Fruit fly (Drosophila melanogaster) whole organism, prepupa: ENCODE results near the gene Oct-TyrR.

Experiments used
- Blimp-1 ChIP-seq: fragments of 200-800 bp; sonication (Bioruptor generic); optimal IDR thresholded peaks from 3 replicates; lab custom pipeline; 2017; ENCODE audit warnings: missing biosample characterization, missing genetic modification characterization, mild to moderate bottlenecking, moderate library complexity, missing genetic modification reagents
- CG10631 ChIP-seq: fragments of 200-800 bp; sonication (Bioruptor generic); optimal IDR thresholded peaks from 2 replicates; lab custom pipeline; 2016; ENCODE audit warnings: missing biosample characterization, missing genetic modification characterization
- CG10669 ChIP-seq: fragments of 200-800 bp; sonication (Bioruptor generic); optimal IDR thresholded peaks from 3 replicates; lab custom pipeline; 2018; ENCODE audit warnings: missing biosample characterization, mild to moderate bottlenecking, missing genetic modification characterization, moderate library complexity
- CG11294 ChIP-seq: fragments of 200-800 bp; sonication (Bioruptor generic); IDR thresholded peaks from 2 replicates; pipeline ENCODE4 v1.3.6; 2022; ENCODE audit warnings: missing biosample characterization, missing genetic modification characterization
- CG11762 ChIP-seq: fragments of 200-800 bp; sonication (Bioruptor generic); optimal IDR thresholded peaks from 3 replicates; lab custom pipeline; 2016; ENCODE audit warnings: missing biosample characterization, missing genetic modification characterization; ENCODE audit not compliant: insufficient read depth
- CG11902 ChIP-seq: fragments of 200-800 bp; sonication (Bioruptor generic); optimal IDR thresholded peaks from 3 replicates; lab custom pipeline; 2016; ENCODE audit warnings: missing biosample characterization, missing genetic modification characterization
- CG15336 ChIP-seq: fragments of 200-800 bp; sonication (Bioruptor generic); IDR thresholded peaks from 2 replicates; pipeline ENCODE4 v1.3.6; 2022; ENCODE audit warnings: missing biosample characterization, missing genetic modification characterization
- CG1621 ChIP-seq: fragments of 200-800 bp; sonication (Bioruptor generic); optimal IDR thresholded peaks from 3 replicates; lab custom pipeline; 2018; ENCODE audit warnings: missing biosample characterization, mild to moderate bottlenecking, missing genetic modification characterization
- CG3032 ChIP-seq: fragments of 200-800 bp; optimal IDR thresholded peaks from 2 replicates; lab custom pipeline; 2019; ENCODE audit warnings: missing biosample characterization, mild to moderate bottlenecking, missing genetic modification characterization, moderate library complexity
- CG31627 ChIP-seq: fragments of 200-800 bp; sonication (Bioruptor generic); optimal IDR thresholded peaks from 3 replicates; lab custom pipeline; 2016; ENCODE audit warnings: missing biosample characterization, missing genetic modification characterization
- CG32006 ChIP-seq: fragments of 200-800 bp; sonication (Bioruptor generic); optimal IDR thresholded peaks from 3 replicates; lab custom pipeline; 2017; ENCODE audit warnings: missing biosample characterization, mild to moderate bottlenecking, missing genetic modification characterization
- CG34406 ChIP-seq: fragments of 200-800 bp; sonication (Bioruptor generic); optimal IDR thresholded peaks from 3 replicates; lab custom pipeline; 2016; ENCODE audit warnings: missing biosample characterization, missing genetic modification characterization
- CG3919 ChIP-seq: fragments of 200-800 bp; sonication (Bioruptor generic); optimal IDR thresholded peaks from 3 replicates; lab custom pipeline; 2016; ENCODE audit warnings: missing biosample characterization, missing genetic modification characterization
- CG4318 ChIP-seq: fragments of 200-800 bp; sonication (Bioruptor generic); optimal IDR thresholded peaks from 3 replicates; lab custom pipeline; 2017; ENCODE audit warnings: missing biosample characterization, mild to moderate bottlenecking, missing genetic modification characterization
- CG6163 ChIP-seq: fragments of 200-800 bp; sonication (Bioruptor generic); IDR thresholded peaks from 3 replicates; pipeline ENCODE4 v1.3.6; 2022; ENCODE audit warnings: missing biosample characterization, missing genetic modification characterization
- CG7368 ChIP-seq: fragments of 200-800 bp; sonication (Bioruptor generic); optimal IDR thresholded peaks from 3 replicates; lab custom pipeline; 2016; ENCODE audit warnings: missing biosample characterization, missing genetic modification characterization
- CG8119 ChIP-seq: fragments of 200-800 bp; sonication (Bioruptor generic); IDR thresholded peaks from 3 replicates; pipeline ENCODE4 v1.3.6; 2022; ENCODE audit warnings: missing biosample characterization, missing genetic modification characterization
- CG8319 ChIP-seq: fragments of 200-800 bp; sonication (Bioruptor generic); optimal IDR thresholded peaks from 3 replicates; lab custom pipeline; 2016; ENCODE audit warnings: missing biosample characterization, missing genetic modification characterization
- CG9139 ChIP-seq: fragments of 200-800 bp; sonication (Bioruptor generic); optimal IDR thresholded peaks from 3 replicates; lab custom pipeline; 2017; ENCODE audit warnings: missing biosample characterization, mild to moderate bottlenecking, missing genetic modification characterization
- Eip75B ChIP-seq: fragments of 200-800 bp; sonication (Bioruptor generic); optimal IDR thresholded peaks from 3 replicates; lab custom pipeline; 2016; ENCODE audit warnings: missing biosample characterization, missing genetic modification characterization
- Eip78C ChIP-seq: fragments of 200-800 bp; sonication (Bioruptor generic); peaks from one replicate; lab custom pipeline; 2016; ENCODE audit warnings: missing biosample characterization, missing genetic modification characterization
- Ets21C ChIP-seq: fragments of 200-800 bp; sonication (Bioruptor generic); optimal IDR thresholded peaks from 3 replicates; lab custom pipeline; 2016; ENCODE audit warnings: missing biosample characterization, missing genetic modification characterization
- Gug ChIP-seq: fragments of 200-800 bp; sonication (Bioruptor generic); IDR thresholded peaks from 2 replicates; pipeline ENCODE4 v1.3.6; 2022; ENCODE audit warnings: missing biosample characterization, missing genetic modification characterization
- Hr38 ChIP-seq: sonication (Bioruptor generic); optimal IDR thresholded peaks from 2 replicates; lab custom pipeline; 2016; ENCODE audit warnings: missing biosample characterization, missing genetic modification characterization
- Hr39 ChIP-seq: fragments of 200-800 bp; sonication (Bioruptor generic); optimal IDR thresholded peaks from 2 replicates; lab custom pipeline; 2016; ENCODE audit warnings: missing biosample characterization, missing genetic modification characterization
- Hr4 ChIP-seq: fragments of 200-800 bp; sonication (Bioruptor generic); optimal IDR thresholded peaks from 3 replicates; lab custom pipeline; 2016; ENCODE audit warnings: missing biosample characterization, missing genetic modification characterization
- Met ChIP-seq: fragments of 200-800 bp; sonication (Bioruptor generic); optimal IDR thresholded peaks from 3 replicates; lab custom pipeline; 2016; ENCODE audit warnings: missing biosample characterization, missing genetic modification characterization
- OdsH ChIP-seq: fragments of 200-800 bp; sonication (Bioruptor generic); optimal IDR thresholded peaks from 3 replicates; lab custom pipeline; 2016; ENCODE audit warnings: missing biosample characterization, missing genetic modification characterization
- Smox ChIP-seq: fragments of 200-800 bp; sonication (Bioruptor generic); optimal IDR thresholded peaks from 3 replicates; lab custom pipeline; 2016; ENCODE audit warnings: missing biosample characterization, missing genetic modification characterization
- Sox102F ChIP-seq: fragments of 200-800 bp; sonication (Bioruptor generic); optimal IDR thresholded peaks from 2 replicates; lab custom pipeline; 2016; ENCODE audit warnings: missing biosample characterization, mild to moderate bottlenecking, missing genetic modification characterization
- Sox14 ChIP-seq: fragments of 200-800 bp; sonication (Bioruptor generic); optimal IDR thresholded peaks from 3 replicates; lab custom pipeline; 2016; ENCODE audit warnings: missing biosample characterization, missing genetic modification characterization
- achi ChIP-seq: fragments of 200-800 bp; sonication (Bioruptor generic); optimal IDR thresholded peaks from 3 replicates; lab custom pipeline; 2016; ENCODE audit warnings: missing biosample characterization, missing genetic modification characterization
- acj6 ChIP-seq: fragments of 200-800 bp; sonication (Bioruptor generic); optimal IDR thresholded peaks from 3 replicates; lab custom pipeline; 2016; ENCODE audit warnings: missing biosample characterization, missing genetic modification characterization
- dac ChIP-seq: fragments of 200-800 bp; sonication (Bioruptor generic); optimal IDR thresholded peaks from 2 replicates; lab custom pipeline; 2017; ENCODE audit warnings: missing biosample characterization, mild to moderate bottlenecking, missing genetic modification characterization
- dsx ChIP-seq: fragments of 200-800 bp; optimal IDR thresholded peaks from 3 replicates; lab custom pipeline; 2019; ENCODE audit warnings: missing biosample characterization, mild to moderate bottlenecking, missing genetic modification characterization, moderate library complexity; ENCODE audit not compliant: poor library complexity, severe bottlenecking
- eg ChIP-seq: fragments of 200-800 bp; sonication (Bioruptor generic); IDR thresholded peaks from 3 replicates; pipeline ENCODE4 v1.3.6; 2022; ENCODE audit warnings: missing biosample characterization, missing genetic modification characterization
- fd59A ChIP-seq: fragments of 200-800 bp; sonication (Bioruptor generic); optimal IDR thresholded peaks from 2 replicates; lab custom pipeline; 2017; ENCODE audit warnings: missing biosample characterization, mild to moderate bottlenecking, missing genetic modification characterization, missing genetic modification reagents
- fd85E ChIP-seq: fragments of 200-800 bp; sonication (Bioruptor generic); optimal IDR thresholded peaks from 3 replicates; lab custom pipeline; 2016; ENCODE audit warnings: missing biosample characterization, missing genetic modification characterization
- fkh ChIP-seq: fragments of 200-800 bp; sonication (Bioruptor generic); optimal IDR thresholded peaks from 3 replicates; lab custom pipeline; 2017; ENCODE audit warnings: missing biosample characterization, mild to moderate bottlenecking, missing genetic modification characterization, moderate library complexity
- lz ChIP-seq: fragments of 200-800 bp; sonication (Bioruptor generic); optimal IDR thresholded peaks from 3 replicates; lab custom pipeline; 2016; ENCODE audit warnings: missing biosample characterization, missing genetic modification characterization
- net ChIP-seq: fragments of 200-800 bp; sonication (Bioruptor generic); optimal IDR thresholded peaks from 3 replicates; lab custom pipeline; 2016; ENCODE audit warnings: missing biosample characterization, missing genetic modification characterization
- pdm3 ChIP-seq: fragments of 200-800 bp; sonication (Bioruptor generic); optimal IDR thresholded peaks from 3 replicates; lab custom pipeline; 2016; ENCODE audit warnings: missing biosample characterization, missing genetic modification characterization
- salr ChIP-seq, 2 experiments: fragments of 200-800 bp; sonication (Bioruptor generic); optimal IDR thresholded peaks; 3 replicates each; lab custom pipeline; 2016 to 2018; ENCODE audit warnings: missing biosample characterization in 2 of 2, missing genetic modification characterization in 2 of 2, mild to moderate bottlenecking in 1 of 2
- ss ChIP-seq, 2 experiments: fragments of 200-800 bp; sonication (Bioruptor generic); optimal IDR thresholded peaks; 2 replicates in 1 of 2; 3 replicates in 1 of 2; lab custom pipeline; 2017 to 2018; ENCODE audit warnings: mild to moderate bottlenecking in 2 of 2, missing biosample characterization in 2 of 2, missing genetic modification characterization in 2 of 2, moderate library complexity in 1 of 2
- svp ChIP-seq: fragments of 200-800 bp; sonication (Bioruptor generic); peaks from one replicate; lab custom pipeline; 2016; ENCODE audit warnings: missing biosample characterization, missing genetic modification characterization
- vri ChIP-seq: fragments of 200-800 bp; sonication (Bioruptor generic); optimal IDR thresholded peaks from 3 replicates; lab custom pipeline; 2016; ENCODE audit warnings: missing biosample characterization, mild to moderate bottlenecking, missing genetic modification characterization

Gene Oct-TyrR

DNA sequence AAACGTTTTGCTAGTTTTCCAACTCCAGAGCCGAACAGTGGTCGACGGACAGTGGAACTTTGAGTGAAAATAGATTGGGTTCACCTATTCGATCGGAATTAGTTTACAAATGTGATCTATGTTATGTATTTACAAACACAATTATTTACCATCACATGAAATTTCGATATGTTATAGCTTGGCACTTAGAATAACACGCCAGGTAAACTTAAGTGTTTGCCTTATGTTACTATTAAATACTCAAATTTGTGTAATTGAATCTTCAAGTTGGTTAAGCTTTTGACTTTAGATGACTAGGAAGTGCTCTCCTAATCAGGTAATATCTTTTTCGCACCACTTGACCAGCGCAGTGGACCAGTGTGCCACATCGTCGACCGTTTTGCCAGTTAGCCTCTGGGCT, 56.5 kb downstream of the Oct-TyrR start:
- TF ChIP-seq CG34406 (no peak), ss (GFP tag; optimal IDR thresholded peaks at IDR 0.05; lab: Kevin White, UChicago) (no peak), CG32006 (peak; percentile 39), CG4318 (GFP tag; lab: Kevin White, UChicago) (peak; percentile 11), CG8319 (GFP tag; lab: Kevin White, UChicago) (no peak), achi (GFP tag; lab: Kevin White, UChicago) (peak; percentile 7), OdsH (peak; percentile 17), net (GFP tag; lab: Kevin White, UChicago) (peak; percentile 9), Hr4 (GFP tag; lab: Kevin White, UChicago) (peak; percentile 33), CG11902 (GFP tag; lab: Kevin White, UChicago) (no peak), Eip78C (GFP tag; lab: Kevin White, UChicago) (peak; percentile 51), Gug (GFP tag; lab: Robert Waterston, UW) (no peak)
- TF ChIP-seq, all 60 proteins: peak for 7

DNA sequence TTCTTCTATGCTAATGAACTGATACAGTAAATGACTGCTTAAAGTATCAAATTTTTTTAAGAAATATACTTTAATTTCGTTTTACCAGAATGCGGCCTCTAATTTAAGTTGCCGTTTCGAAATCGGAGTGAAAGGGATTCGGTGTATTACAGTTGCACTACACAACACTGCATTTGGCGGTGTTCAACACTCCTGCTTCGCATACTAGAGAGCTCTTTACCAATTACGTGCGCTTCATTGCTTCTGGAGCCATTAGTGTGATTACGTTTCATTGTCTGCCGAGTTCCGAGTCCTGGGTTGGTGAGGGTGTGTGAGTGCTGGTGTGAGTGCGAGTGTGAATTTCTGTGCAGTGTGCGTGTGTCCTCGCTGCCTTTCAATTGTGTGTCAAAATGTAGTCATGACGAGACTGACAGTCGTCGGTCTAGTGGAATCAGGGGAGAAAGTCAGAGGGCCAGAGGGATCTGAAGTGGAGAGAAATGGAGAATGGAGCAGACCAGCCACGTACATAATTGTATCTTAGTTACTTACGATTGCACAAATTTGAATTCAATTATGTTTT, 59.6 kb downstream of the Oct-TyrR start:
- TF ChIP-seq CG32006: no peak
- TF ChIP-seq CG7368 (GFP tag; lab: Kevin White, UChicago): no peak
- no peak for TF ChIP-seq CG6163
- no peak for TF ChIP-seq eg
- TF ChIP-seq Hr39 (GFP tag; lab: Kevin White, UChicago): no peak
- no peak for TF ChIP-seq achi (GFP tag; lab: Kevin White, UChicago)
- no peak for TF ChIP-seq fd59A (GFP tag; lab: Kevin White, UChicago)
- no peak for TF ChIP-seq CG31627 (GFP tag; lab: Kevin White, UChicago)
- no peak for TF ChIP-seq CG1621 (tag; lab: Kevin White, UChicago)
- TF ChIP-seq dsx: no peak
- no peak for TF ChIP-seq CG11762 (GFP tag; lab: Kevin White, UChicago)
- no peak for TF ChIP-seq Blimp-1 (GFP tag; lab: Kevin White, UChicago)
- no peak for TF ChIP-seq CG11294 (GFP tag; lab: Robert Waterston, UW)
- no peak for TF ChIP-seq Gug (GFP tag; lab: Robert Waterston, UW)

DNA sequence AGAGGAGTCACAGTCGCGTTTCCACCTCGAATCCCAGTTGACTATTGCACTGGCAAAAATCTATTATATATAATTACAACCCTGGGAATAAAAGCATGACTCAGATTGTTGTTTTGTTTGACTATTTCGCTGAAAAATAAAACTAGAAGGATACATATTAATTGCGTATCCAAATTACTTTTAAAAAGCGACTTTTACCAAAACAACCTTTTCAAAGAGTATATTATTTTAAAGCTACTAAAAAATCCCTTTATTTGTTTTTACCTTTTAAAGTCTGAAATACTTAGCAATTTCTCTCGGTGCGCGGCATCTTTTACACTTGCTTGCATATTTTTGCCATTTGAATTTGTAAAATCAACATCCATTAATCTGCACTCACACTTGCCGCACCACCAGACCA, 71.9 kb downstream of the Oct-TyrR start:
- TF ChIP-seq dsx (no peak), Hr38 (GFP tag; lab: Kevin White, UChicago) (no peak), acj6 (GFP tag; lab: Kevin White, UChicago) (peak; percentile 15), CG9139 (no peak), svp (GFP tag; lab: Kevin White, UChicago) (no peak), CG10631 (GFP tag; lab: Kevin White, UChicago) (peak; percentile 33), salr (GFP tag; optimal IDR thresholded peaks at IDR 0.05; lab: Kevin White, UChicago) (no peak), dac (GFP tag; lab: Kevin White, UChicago) (no peak), CG11294 (GFP tag; lab: Robert Waterston, UW) (no peak), Hr4 (GFP tag; lab: Kevin White, UChicago) (peak; percentile 62), CG3032 (tag; lab: Kevin White, UChicago) (peak; percentile 22), Sox102F (GFP tag; lab: Kevin White, UChicago) (no peak), CG34406 (no peak), CG15336 (GFP tag; lab: Robert Waterston, UW) (peak; percentile 54), Gug (GFP tag; lab: Robert Waterston, UW) (peak; percentile 29; the same call in 1 of the 2 replicates), Hr39 (GFP tag; lab: Kevin White, UChicago) (no peak), CG10669 (peak; percentile 24), lz (GFP tag; lab: Kevin White, UChicago) (no peak), Eip78C (GFP tag; lab: Kevin White, UChicago) (peak; percentile 82), Ets21C (GFP tag; lab: Kevin White, UChicago) (no peak), fkh (GFP tag; lab: Kevin White, UChicago) (no peak), pdm3 (GFP tag; lab: Kevin White, UChicago) (peak; percentile 7), CG7368 (GFP tag; lab: Kevin White, UChicago) (no peak), Smox (GFP tag; lab: Kevin White, UChicago) (no peak), CG3919 (GFP tag; lab: Kevin White, UChicago) (peak; percentile 1), Sox14 (GFP tag; lab: Kevin White, UChicago) (peak; percentile 20), fd85E (GFP tag; lab: Kevin White, UChicago) (no peak), Met (no peak), CG11902 (GFP tag; lab: Kevin White, UChicago) (no peak), CG1621 (tag; lab: Kevin White, UChicago) (no peak), CG8119 (peak; percentile 51; the same call in 1 of the 3 replicates), CG11762 (GFP tag; lab: Kevin White, UChicago) (no peak), net (GFP tag; lab: Kevin White, UChicago) (no peak), CG4318 (GFP tag; lab: Kevin White, UChicago) (peak; percentile 58), Eip75B (GFP tag; lab: Kevin White, UChicago) (peak; percentile 18), vri (GFP tag; lab: Kevin White, UChicago) (no peak)
